Worm (Caenorhabditis elegans) whole organism, L3 larva: ENCODE data around the gene F47G3.1.

Experiments used
- aly-2 ChIP-seq: fragments of 150-350 bp; optimal IDR thresholded peaks from 2 replicates; lab custom pipeline; 2014; ENCODE audit warnings: missing biosample characterization, missing genetic modification characterization
- ceh-16 ChIP-seq: sonication (generic microtip); optimal IDR thresholded peaks from 2 replicates; lab custom pipeline; 2017; ENCODE audit warnings: missing biosample characterization, missing genetic modification characterization
- ceh-82 ChIP-seq: fragments of 150-350 bp; optimal IDR thresholded peaks from 2 replicates; lab custom pipeline; 2014; ENCODE audit warnings: missing biosample characterization, missing genetic modification characterization
- elt-3 ChIP-seq, 3 experiments: fragments of 150-350 bp in 1 of 3; sonication (generic microtip) in 2 of 3; optimal IDR thresholded peaks; 2 replicates in 2 of 3; 4 replicates in 1 of 3; lab custom pipeline; 2014 to 2017; ENCODE audit warnings: missing biosample characterization in 3 of 3, missing genetic modification characterization in 3 of 3
- fkh-10 ChIP-seq: sonication (generic microtip); optimal IDR thresholded peaks from 2 replicates; lab custom pipeline; 2017; ENCODE audit warnings: missing biosample characterization, missing genetic modification reagents, missing genetic modification characterization
- fos-1 ChIP-seq: fragments of 150-350 bp; optimal IDR thresholded peaks from 2 replicates; lab custom pipeline; 2014; ENCODE audit warnings: missing biosample characterization, missing genetic modification characterization
- jun-1 ChIP-seq: fragments of 150-350 bp; optimal IDR thresholded peaks from 2 replicates; lab custom pipeline; 2014; ENCODE audit warnings: missing biosample characterization, missing genetic modification reagents, missing genetic modification characterization
- nhr-12 ChIP-seq: fragments of 150-350 bp; optimal IDR thresholded peaks from 2 replicates; lab custom pipeline; 2014; ENCODE audit warnings: missing biosample characterization, missing genetic modification characterization
- nhr-237 ChIP-seq: fragments of 150-350 bp; optimal IDR thresholded peaks from 2 replicates; lab custom pipeline; 2014; ENCODE audit warnings: missing biosample characterization, missing genetic modification characterization
- nhr-76 ChIP-seq: fragments of 150-350 bp; sonication (generic microtip); optimal IDR thresholded peaks from 5 replicates; lab custom pipeline; 2014; ENCODE audit warnings: missing biosample characterization, missing genetic modification characterization
- sea-2 ChIP-seq: fragments of 150-350 bp; sonication (generic microtip); optimal IDR thresholded peaks from 4 replicates; lab custom pipeline; 2014; ENCODE audit warnings: missing biosample characterization, missing genetic modification reagents, missing genetic modification characterization
- unc-62 ChIP-seq: fragments of 150-350 bp; sonication (generic microtip); optimal IDR thresholded peaks from 4 replicates; lab custom pipeline; 2014; ENCODE audit warnings: missing biosample characterization, missing genetic modification reagents, missing genetic modification characterization
- zag-1 ChIP-seq: fragments of 150-350 bp; optimal IDR thresholded peaks from 2 replicates; lab custom pipeline; 2014; ENCODE audit warnings: missing biosample characterization, missing genetic modification characterization

DNA sequence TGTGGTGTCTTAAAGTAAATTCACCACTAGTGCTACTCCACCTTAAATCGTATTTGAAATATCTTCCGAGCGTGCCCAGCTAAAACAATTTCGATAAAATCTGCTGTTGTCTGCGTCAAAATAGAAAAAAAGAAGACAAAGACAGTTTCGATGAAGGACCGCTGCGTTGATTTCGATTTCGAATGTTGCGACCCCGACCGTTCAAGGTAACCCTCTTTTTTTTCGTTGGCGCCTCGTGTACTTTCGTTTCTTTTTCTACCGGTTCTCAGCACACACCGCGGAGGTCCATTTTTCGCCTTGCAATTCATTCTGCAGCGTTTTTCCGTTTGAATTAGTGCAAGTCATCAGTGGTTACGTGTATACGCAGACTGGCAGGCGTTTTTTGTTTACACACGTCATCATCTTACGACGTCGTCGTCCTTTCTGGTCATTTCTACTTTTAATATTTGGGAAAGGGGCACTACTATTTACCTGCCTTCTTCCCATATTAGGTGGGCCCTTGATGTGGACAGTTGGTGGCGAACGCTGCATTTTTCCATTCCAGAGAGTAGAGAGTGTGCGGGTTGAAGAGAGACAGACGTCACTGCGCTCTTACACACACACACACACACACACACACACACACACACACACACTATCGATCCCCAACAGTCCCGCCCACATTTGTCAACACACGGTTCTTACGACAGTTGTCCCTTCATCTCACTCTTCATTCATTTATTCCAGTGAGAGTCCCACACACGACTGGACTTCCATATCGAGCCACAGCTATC, 17.3 kb upstream of the F47G3.1 start:
- TF ChIP-seq nhr-237 (no peak), ceh-16 (tag; lab: Kevin White, UChicago) (no peak), nhr-76 (tag; lab: Kevin White, UChicago) (no peak), unc-62 (GFP tag; lab: Kevin White, UChicago) (no peak), sea-2 (GFP tag; lab: Kevin White, UChicago) (no peak), fkh-10 (GFP tag; lab: Kevin White, UChicago) (no peak), aly-2 (tag; lab: Kevin White, UChicago) (no peak), nhr-12 (no peak), elt-3 (tag; optimal IDR thresholded peaks at IDR 0.05; lab: Kevin White, UChicago) (no peak), jun-1 (peak; percentile 5), fos-1 (tag; lab: Kevin White, UChicago) (no peak), ceh-82 (tag; lab: Kevin White, UChicago) (no peak), zag-1 (tag; lab: Kevin White, UChicago) (no peak)
